Worm (Caenorhabditis elegans) whole organism, L3 larva: ENCODE measurements around the gene glo-3.

Experiments used
- R02D3.7 ChIP-seq: fragments of 150-350 bp; optimal IDR thresholded peaks from 2 replicates; lab custom pipeline; 2014; ENCODE audit warnings: missing biosample characterization, missing genetic modification characterization
- aly-2 ChIP-seq: fragments of 150-350 bp; optimal IDR thresholded peaks from 2 replicates; lab custom pipeline; 2014; ENCODE audit warnings: missing biosample characterization, missing genetic modification characterization
- ama-1 ChIP-seq: fragments of 150-350 bp; optimal IDR thresholded peaks from 2 replicates; lab custom pipeline; 2018
- ceh-16 ChIP-seq: sonication (generic microtip); optimal IDR thresholded peaks from 2 replicates; lab custom pipeline; 2017; ENCODE audit warnings: missing biosample characterization, missing genetic modification characterization
- ceh-28 ChIP-seq: fragments of 150-350 bp; optimal IDR thresholded peaks from 2 replicates; lab custom pipeline; 2014; ENCODE audit warnings: missing biosample characterization, missing genetic modification reagents, missing genetic modification characterization
- daf-12 ChIP-seq: fragments of 150-350 bp; optimal IDR thresholded peaks from 2 replicates; lab custom pipeline; 2014; ENCODE audit warnings: missing biosample characterization, missing genetic modification reagents, missing genetic modification characterization
- egl-27 ChIP-seq: sonication (generic microtip); optimal IDR thresholded peaks from 4 replicates; lab custom pipeline; 2017; ENCODE audit warnings: missing biosample characterization, missing genetic modification reagents, missing genetic modification characterization
- elt-1 ChIP-seq: fragments of 150-350 bp; optimal IDR thresholded peaks from 2 replicates; lab custom pipeline; 2014; ENCODE audit warnings: missing biosample characterization, missing genetic modification characterization
- elt-2 ChIP-seq: sonication (generic microtip); optimal IDR thresholded peaks from 2 replicates; lab custom pipeline; 2016; ENCODE audit warnings: missing genetic modification reagents, mild to moderate bottlenecking, missing genetic modification characterization, missing compliant biosample characterization
- eor-1 ChIP-seq, 2 experiments: fragments of 150-350 bp; optimal IDR thresholded peaks; 2 replicates each; lab custom pipeline; 2014 to 2018; ENCODE audit warnings: missing biosample characterization in 2 of 2, missing genetic modification characterization in 2 of 2
- fkh-2 ChIP-seq: fragments of 150-350 bp; optimal IDR thresholded peaks from 2 replicates; lab custom pipeline; 2014; ENCODE audit warnings: missing biosample characterization, missing genetic modification reagents, missing genetic modification characterization
- fos-1 ChIP-seq: fragments of 150-350 bp; optimal IDR thresholded peaks from 2 replicates; lab custom pipeline; 2014; ENCODE audit warnings: missing biosample characterization, missing genetic modification characterization
- hmg-11 ChIP-seq: sonication (generic microtip); optimal IDR thresholded peaks from 2 replicates; lab custom pipeline; 2016; ENCODE audit warnings: missing genetic modification characterization, missing compliant biosample characterization
- jun-1 ChIP-seq: fragments of 150-350 bp; optimal IDR thresholded peaks from 2 replicates; lab custom pipeline; 2014; ENCODE audit warnings: missing biosample characterization, missing genetic modification reagents, missing genetic modification characterization
- lin-39 ChIP-seq: fragments of 150-350 bp; optimal IDR thresholded peaks from 2 replicates; lab custom pipeline; 2018; ENCODE audit warnings: missing biosample characterization, missing genetic modification reagents, missing genetic modification characterization
- lsy-12 ChIP-seq: sonication (generic microtip); optimal IDR thresholded peaks from 2 replicates; lab custom pipeline; 2016; ENCODE audit warnings: mild to moderate bottlenecking, missing genetic modification characterization, missing compliant biosample characterization
- mdl-1 ChIP-seq: fragments of 150-350 bp; optimal IDR thresholded peaks from 2 replicates; lab custom pipeline; 2014; ENCODE audit warnings: missing biosample characterization, missing genetic modification characterization
- mml-1 ChIP-seq: fragments of 150-350 bp; sonication (generic microtip); optimal IDR thresholded peaks from 3 replicates; lab custom pipeline; 2014; ENCODE audit warnings: missing biosample characterization, missing genetic modification characterization
- nfya-1 ChIP-seq: sonication (generic microtip); optimal IDR thresholded peaks from 2 replicates; lab custom pipeline; 2017; ENCODE audit warnings: missing genetic modification characterization, mild to moderate bottlenecking, missing compliant biosample characterization, antibody characterized with exemption, moderate library complexity; ENCODE audit not compliant: insufficient read depth
- nhr-11 ChIP-seq: fragments of 150-350 bp; optimal IDR thresholded peaks from 2 replicates; lab custom pipeline; 2014; ENCODE audit warnings: missing biosample characterization, missing genetic modification characterization
- nhr-12 ChIP-seq: fragments of 150-350 bp; optimal IDR thresholded peaks from 2 replicates; lab custom pipeline; 2014; ENCODE audit warnings: missing biosample characterization, missing genetic modification characterization
- nhr-23 ChIP-seq: fragments of 150-350 bp; optimal IDR thresholded peaks from 2 replicates; lab custom pipeline; 2014; ENCODE audit warnings: missing biosample characterization, missing genetic modification reagents, missing genetic modification characterization
- nhr-28 ChIP-seq: fragments of 150-350 bp; optimal IDR thresholded peaks from 2 replicates; lab custom pipeline; 2014; ENCODE audit warnings: missing biosample characterization, missing genetic modification characterization
- nhr-43 ChIP-seq: sonication (generic microtip); optimal IDR thresholded peaks from 2 replicates; lab custom pipeline; 2016; ENCODE audit warnings: mild to moderate bottlenecking, missing genetic modification characterization, missing compliant biosample characterization; ENCODE audit not compliant: poor library complexity, severe bottlenecking
- nhr-76 ChIP-seq: fragments of 150-350 bp; sonication (generic microtip); optimal IDR thresholded peaks from 5 replicates; lab custom pipeline; 2014; ENCODE audit warnings: missing biosample characterization, missing genetic modification characterization
- nhr-77 ChIP-seq: fragments of 150-350 bp; optimal IDR thresholded peaks from 2 replicates; lab custom pipeline; 2014; ENCODE audit warnings: missing biosample characterization, missing genetic modification characterization
- pqm-1 ChIP-seq: fragments of 150-350 bp; optimal IDR thresholded peaks from 2 replicates; lab custom pipeline; 2017; ENCODE audit warnings: missing biosample characterization, missing genetic modification characterization, inconsistent platforms
- sea-2 ChIP-seq: fragments of 150-350 bp; sonication (generic microtip); optimal IDR thresholded peaks from 4 replicates; lab custom pipeline; 2014; ENCODE audit warnings: missing biosample characterization, missing genetic modification reagents, missing genetic modification characterization
- skn-1 ChIP-seq: fragments of 150-350 bp; optimal IDR thresholded peaks from 2 replicates; lab custom pipeline; 2014; ENCODE audit warnings: missing biosample characterization, missing genetic modification characterization
- snpc-4 ChIP-seq: fragments of 150-350 bp; optimal IDR thresholded peaks from 2 replicates; lab custom pipeline; 2014; ENCODE audit warnings: missing biosample characterization, missing genetic modification characterization
- tbx-2 ChIP-seq: sonication (generic microtip); optimal IDR thresholded peaks from 2 replicates; lab custom pipeline; 2016; ENCODE audit warnings: mild to moderate bottlenecking, missing genetic modification characterization, missing compliant biosample characterization
- unc-39 ChIP-seq: sonication (generic microtip); optimal IDR thresholded peaks from 4 replicates; lab custom pipeline; 2017; ENCODE audit warnings: missing biosample characterization, missing genetic modification characterization
- ztf-11 ChIP-seq: fragments of 150-350 bp; optimal IDR thresholded peaks from 2 replicates; lab custom pipeline; 2014; ENCODE audit warnings: missing biosample characterization, missing genetic modification characterization
- ztf-4 ChIP-seq: fragments of 150-350 bp; optimal IDR thresholded peaks from 2 replicates; lab custom pipeline; 2014; ENCODE audit warnings: missing biosample characterization, missing genetic modification characterization

Gene glo-3

ce11 chrX:10533447-10533846 is at the start of gene glo-3:
glo-3 (plus strand) TSS chrX:10533699.
- TF ChIP-seq jun-1 (tag; lab: Kevin White, UChicago), result no peak
- TF ChIP-seq elt-2 (tag; lab: Kevin White, UChicago), result peak; percentile 63
- no peak for TF ChIP-seq ceh-28
- TF ChIP-seq pqm-1, result peak; percentile 41
- TF ChIP-seq sea-2, result no peak

DNA sequence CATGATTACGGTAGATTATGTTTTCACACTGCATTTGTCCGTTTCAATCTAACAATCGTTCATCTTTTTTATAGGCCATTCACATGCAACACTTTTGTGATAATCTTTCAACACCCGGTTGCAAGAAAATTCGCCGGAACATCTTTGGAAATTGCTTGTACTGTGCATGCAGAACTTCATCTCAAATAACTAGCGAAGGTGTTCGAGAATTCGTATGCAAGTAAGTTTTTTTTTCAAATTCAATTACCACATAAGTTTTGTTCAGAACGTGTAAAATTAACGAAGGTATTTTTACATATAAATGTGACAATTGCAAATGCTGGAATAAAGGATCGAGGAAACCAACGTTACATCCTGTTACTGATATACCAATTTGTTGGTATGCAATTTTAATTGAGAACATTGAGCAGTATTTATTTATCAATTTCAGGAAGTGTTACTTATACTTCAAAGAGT is 48.2 kb upstream of the glo-3 start, which contains the start of gene C33D3.3:
Gene C33D3.3 (plus strand): TSS at position 51 of the 456 bp plus-strand sequence.
- TF ChIP-seq nhr-76 (tag; lab: Kevin White, UChicago) (no peak), nfya-1 (tag; lab: Kevin White, UChicago) (no peak), fkh-2 (tag; lab: Kevin White, UChicago) (no peak), jun-1 (tag; lab: Kevin White, UChicago) (no peak), sea-2 (no peak), ztf-11 (no peak), nhr-23 (tag; lab: Kevin White, UChicago) (no peak), mml-1 (tag; lab: Kevin White, UChicago) (no peak), unc-39 (tag; lab: Kevin White, UChicago) (no peak), lsy-12 (tag; lab: Kevin White, UChicago) (no peak), nhr-77 (tag; lab: Kevin White, UChicago) (no peak), lin-39 (tag; lab: Kevin White, UChicago) (no peak), ztf-4 (tag; lab: Kevin White, UChicago) (no peak), mdl-1 (tag; lab: Kevin White, UChicago) (no peak)

DNA sequence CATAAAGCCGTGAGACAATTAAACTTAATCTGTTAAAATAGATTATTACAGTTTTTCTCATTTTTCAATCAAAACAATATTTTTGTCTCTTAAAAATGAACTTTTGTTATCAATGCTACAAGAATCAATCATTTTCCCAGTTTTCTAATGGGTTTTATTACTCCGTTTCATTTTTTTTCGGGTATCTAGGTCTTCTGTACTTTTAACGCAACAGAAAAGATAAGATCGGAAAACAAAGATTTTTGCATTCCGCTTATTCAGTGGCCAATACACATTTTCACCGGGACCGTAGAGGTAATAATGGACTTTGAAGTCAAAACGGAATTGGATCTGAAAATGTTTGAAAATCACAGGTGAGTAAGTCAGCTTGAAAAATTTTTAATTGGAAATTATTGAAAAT is 44.7 kb upstream of the glo-3 start, which contains the start of gene C33D3.4:
Gene C33D3.4 (plus strand): TSS at position 301 of the 400 bp plus-strand sequence.
- TF ChIP-seq nhr-11 (tag; lab: Kevin White, UChicago) (no peak), ztf-11 (no peak), aly-2 (no peak), nhr-12 (tag; lab: Kevin White, UChicago) (no peak), ceh-16 (tag; lab: Kevin White, UChicago) (no peak), nhr-28 (tag; lab: Kevin White, UChicago) (no peak), snpc-4 (tag; lab: Kevin White, UChicago) (no peak), hmg-11 (tag; lab: Kevin White, UChicago) (no peak), daf-12 (no peak), egl-27 (tag; lab: Kevin White, UChicago) (no peak), elt-2 (tag; lab: Kevin White, UChicago) (no peak), lin-39 (tag; lab: Kevin White, UChicago) (no peak), jun-1 (tag; lab: Kevin White, UChicago) (no peak), elt-1 (tag; lab: Kevin White, UChicago) (no peak)

DNA sequence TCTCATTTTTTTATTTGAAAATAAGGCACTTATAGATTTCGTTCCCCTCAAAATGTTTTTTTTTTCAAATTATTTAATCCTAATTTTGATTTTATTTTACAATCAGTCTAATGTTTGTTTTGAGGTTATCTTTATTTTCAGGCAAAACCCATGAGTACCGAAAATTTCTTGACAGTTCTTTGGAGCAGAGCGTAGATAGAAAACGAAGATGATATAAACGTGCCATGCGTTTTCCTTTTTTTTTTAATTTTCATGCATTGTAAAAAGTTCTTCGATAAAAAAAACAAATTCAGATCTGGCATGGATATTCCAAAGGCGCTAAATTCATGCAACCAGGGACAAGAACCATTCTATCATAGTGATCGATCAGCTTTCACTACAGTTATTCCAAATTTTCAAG is 42.5 kb upstream of the glo-3 start, which contains the start of gene C33D3.5:
Gene C33D3.5 (plus strand): TSS at position 301 of the 400 bp plus-strand sequence.
- TF ChIP-seq nhr-43 (tag; lab: Kevin White, UChicago) (no peak), ama-1 (lab: Kevin White, UChicago) (no peak), R02D3.7 (no peak), skn-1 (tag; lab: Kevin White, UChicago) (no peak), jun-1 (tag; lab: Kevin White, UChicago) (no peak), nhr-11 (tag; lab: Kevin White, UChicago) (no peak), snpc-4 (tag; lab: Kevin White, UChicago) (no peak), eor-1 (tag; optimal IDR thresholded peaks at IDR 0.05; lab: Kevin White, UChicago) (no peak), fos-1 (tag; lab: Kevin White, UChicago) (no peak), pqm-1 (no peak), ztf-11 (no peak), ztf-4 (tag; lab: Kevin White, UChicago) (no peak), nhr-23 (tag; lab: Kevin White, UChicago) (no peak), hmg-11 (tag; lab: Kevin White, UChicago) (no peak), nhr-12 (tag; lab: Kevin White, UChicago) (no peak), tbx-2 (tag; lab: Kevin White, UChicago) (no peak), sea-2 (no peak), egl-27 (tag; lab: Kevin White, UChicago) (no peak), ceh-16 (tag; lab: Kevin White, UChicago) (no peak), fkh-2 (tag; lab: Kevin White, UChicago) (no peak)
- TF ChIP-seq, all 47 proteins: peak for 0
